Worm (Caenorhabditis elegans) whole organism, L1 larva: ENCODE results near the gene prmt-9.

Experiments
- C04F5.9 ChIP-seq: sonication (generic microtip); optimal IDR thresholded peaks from 2 replicates; lab custom pipeline; 2016; ENCODE audit warnings: missing genetic modification characterization, missing compliant biosample characterization
- C16A3.4 ChIP-seq: fragments of 150-350 bp; optimal IDR thresholded peaks from 2 replicates; lab custom pipeline; 2014; ENCODE audit warnings: missing biosample characterization, missing genetic modification characterization
- Y116A8C.19 ChIP-seq: sonication (generic microtip); optimal IDR thresholded peaks from 2 replicates; lab custom pipeline; 2016; ENCODE audit warnings: missing compliant biosample characterization, missing genetic modification characterization, borderline replicate concordance
- alr-1 ChIP-seq: fragments of 200-800 bp; sonication (Bioruptor generic); optimal IDR thresholded peaks from 2 replicates; lab custom pipeline; 2018; ENCODE audit warnings: borderline replicate concordance, mild to moderate bottlenecking, missing genetic modification characterization, missing compliant biosample characterization
- ama-1 ChIP-seq: fragments of 150-350 bp; optimal IDR thresholded peaks from 2 replicates; lab custom pipeline; 2014
- blmp-1 ChIP-seq: fragments of 150-350 bp; optimal IDR thresholded peaks from 2 replicates; lab custom pipeline; 2014; ENCODE audit warnings: missing biosample characterization, missing genetic modification characterization
- ceh-8 ChIP-seq: fragments of 200-800 bp; sonication (Bioruptor generic); optimal IDR thresholded peaks from 2 replicates; lab custom pipeline; 2018; ENCODE audit warnings: mild to moderate bottlenecking, missing genetic modification characterization, moderate library complexity, missing compliant biosample characterization
- ceh-88 ChIP-seq: fragments of 200-800 bp; sonication (Bioruptor generic); IDR thresholded peaks from 2 replicates; pipeline ENCODE4 v1.3.6; 2022; ENCODE audit warnings: missing genetic modification characterization, missing compliant biosample characterization
- dpl-1 ChIP-seq, 3 experiments: fragments of 150-350 bp in 2 of 3; sonication (generic microtip) in 1 of 3; optimal IDR thresholded peaks; 2 replicates each; lab custom pipeline; 2014 to 2017; ENCODE audit warnings: missing biosample characterization in 3 of 3, missing genetic modification characterization in 3 of 3, missing genetic modification reagents in 3 of 3
- efl-1 ChIP-seq, 4 experiments: fragments of 150-350 bp; optimal IDR thresholded peaks in 3 of 4; peaks in 1 of 4; 1 replicate in 1 of 4; 2 replicates in 3 of 4; lab custom pipeline; 2014; ENCODE audit warnings: missing biosample characterization in 2 of 4, missing genetic modification characterization in 2 of 4, missing genetic modification reagents in 2 of 4
- efl-3 ChIP-seq: fragments of 200-800 bp; sonication (Bioruptor generic); optimal IDR thresholded peaks from 2 replicates; lab custom pipeline; 2018; ENCODE audit warnings: mild to moderate bottlenecking, missing genetic modification characterization, missing compliant biosample characterization
- egl-27 ChIP-seq, 2 experiments: fragments of 150-350 bp in 1 of 2; sonication (generic microtip); optimal IDR thresholded peaks; 3 replicates each; lab custom pipeline; 2017 to 2018; ENCODE audit warnings: missing biosample characterization in 2 of 2, missing genetic modification characterization in 2 of 2, missing genetic modification reagents in 2 of 2
- elt-2 ChIP-seq: sonication (generic microtip); optimal IDR thresholded peaks from 2 replicates; lab custom pipeline; 2016; ENCODE audit warnings: missing genetic modification characterization, mild to moderate bottlenecking, inconsistent platforms, missing compliant biosample characterization, missing genetic modification reagents
- fkh-4 ChIP-seq: sonication (generic microtip); optimal IDR thresholded peaks from 2 replicates; lab custom pipeline; 2016; ENCODE audit warnings: missing compliant biosample characterization, missing genetic modification characterization, borderline replicate concordance
- fkh-8 ChIP-seq: sonication (generic microtip); optimal IDR thresholded peaks from 2 replicates; lab custom pipeline; 2016; ENCODE audit warnings: mild to moderate bottlenecking, missing genetic modification characterization, missing compliant biosample characterization
- fos-1 ChIP-seq: fragments of 150-350 bp; optimal IDR thresholded peaks from 2 replicates; lab custom pipeline; 2014; ENCODE audit warnings: missing biosample characterization, missing genetic modification characterization
- hlh-17 ChIP-seq: fragments of 200-800 bp; sonication (Bioruptor generic); optimal IDR thresholded peaks from 2 replicates; lab custom pipeline; 2018; ENCODE audit warnings: missing genetic modification characterization, mild to moderate bottlenecking, missing compliant biosample characterization, moderate library complexity, borderline replicate concordance
- hlh-4 ChIP-seq: sonication (generic microtip); optimal IDR thresholded peaks from 2 replicates; lab custom pipeline; 2016; ENCODE audit warnings: mild to moderate bottlenecking, missing genetic modification characterization, missing compliant biosample characterization
- hpl-2 ChIP-seq: fragments of 150-350 bp; optimal IDR thresholded peaks from 2 replicates; lab custom pipeline; 2014; ENCODE audit warnings: missing biosample characterization, missing genetic modification reagents, missing genetic modification characterization
- irx-1 ChIP-seq: sonication (generic microtip); optimal IDR thresholded peaks from 2 replicates; lab custom pipeline; 2016; ENCODE audit warnings: missing genetic modification characterization, missing compliant biosample characterization
- jun-1 ChIP-seq: fragments of 150-350 bp; optimal IDR thresholded peaks from 2 replicates; lab custom pipeline; 2014; ENCODE audit warnings: missing biosample characterization, missing genetic modification reagents, missing genetic modification characterization
- lin-14 ChIP-seq: fragments of 200-800 bp; sonication (Bioruptor generic); optimal IDR thresholded peaks from 2 replicates; lab custom pipeline; 2018; ENCODE audit warnings: mild to moderate bottlenecking, missing genetic modification characterization, moderate library complexity, missing compliant biosample characterization
- lin-35 ChIP-seq, 2 experiments: fragments of 150-350 bp; optimal IDR thresholded peaks; 2 replicates each; lab custom pipeline; 2014; ENCODE audit warnings: missing biosample characterization in 2 of 2, missing genetic modification characterization in 2 of 2, missing genetic modification reagents in 2 of 2
- mab-9 ChIP-seq: fragments of 200-800 bp; sonication (Bioruptor generic); IDR thresholded peaks from 2 replicates; pipeline ENCODE4 v1.3.6; 2022; ENCODE audit warnings: missing genetic modification reagents, missing genetic modification characterization, missing compliant biosample characterization
- mdl-1 ChIP-seq, 2 experiments: fragments of 150-350 bp; optimal IDR thresholded peaks; 2 replicates each; lab custom pipeline; 2014 to 2017; ENCODE audit warnings: missing biosample characterization in 2 of 2, missing genetic modification characterization in 2 of 2, inconsistent platforms in 1 of 2
- nhr-12 ChIP-seq: sonication (generic microtip); optimal IDR thresholded peaks from 2 replicates; lab custom pipeline; 2017; ENCODE audit warnings: missing biosample characterization, missing genetic modification characterization
- nhr-47 ChIP-seq: sonication (generic microtip); optimal IDR thresholded peaks from 2 replicates; lab custom pipeline; 2016; ENCODE audit warnings: mild to moderate bottlenecking, missing genetic modification characterization, moderate library complexity, missing compliant biosample characterization
- nhr-71 ChIP-seq: sonication (generic microtip); optimal IDR thresholded peaks from 2 replicates; lab custom pipeline; 2016; ENCODE audit warnings: mild to moderate bottlenecking, missing genetic modification characterization, moderate library complexity, missing compliant biosample characterization
- nhr-77 ChIP-seq: fragments of 150-350 bp; optimal IDR thresholded peaks from 2 replicates; lab custom pipeline; 2014; ENCODE audit warnings: missing biosample characterization, missing genetic modification characterization
- nhr-90 ChIP-seq: sonication (generic microtip); optimal IDR thresholded peaks from 2 replicates; lab custom pipeline; 2016; ENCODE audit warnings: mild to moderate bottlenecking, missing genetic modification characterization, missing compliant biosample characterization; ENCODE audit not compliant: poor library complexity
- pqm-1 ChIP-seq: sonication (generic microtip); optimal IDR thresholded peaks from 3 replicates; lab custom pipeline; 2017; ENCODE audit warnings: missing biosample characterization, missing genetic modification characterization
- skn-1 ChIP-seq: fragments of 150-350 bp; optimal IDR thresholded peaks from 2 replicates; lab custom pipeline; 2014; ENCODE audit warnings: missing biosample characterization, missing genetic modification characterization
- snu-23 ChIP-seq: sonication (generic microtip); optimal IDR thresholded peaks from 2 replicates; lab custom pipeline; 2016; ENCODE audit warnings: missing genetic modification characterization, missing compliant biosample characterization
- sox-4 ChIP-seq: sonication (generic microtip); optimal IDR thresholded peaks from 2 replicates; lab custom pipeline; 2016; ENCODE audit warnings: missing genetic modification characterization, missing compliant biosample characterization
- sup-37 ChIP-seq: fragments of 200-800 bp; sonication (Bioruptor generic); optimal IDR thresholded peaks from 2 replicates; lab custom pipeline; 2018; ENCODE audit warnings: mild to moderate bottlenecking, missing genetic modification characterization, missing compliant biosample characterization
- tlp-1 ChIP-seq: fragments of 150-350 bp; optimal IDR thresholded peaks from 2 replicates; lab custom pipeline; 2014; ENCODE audit warnings: missing biosample characterization, missing genetic modification characterization
- unc-130 ChIP-seq: fragments of 150-350 bp; optimal IDR thresholded peaks from 2 replicates; lab custom pipeline; 2017; ENCODE audit warnings: missing biosample characterization, missing genetic modification characterization, inconsistent platforms
- zag-1 ChIP-seq: fragments of 150-350 bp; optimal IDR thresholded peaks from 2 replicates; lab custom pipeline; 2014; ENCODE audit warnings: missing biosample characterization, missing genetic modification characterization
- zip-4 ChIP-seq: fragments of 200-800 bp; sonication (Bioruptor generic); optimal IDR thresholded peaks from 2 replicates; lab custom pipeline; 2018; ENCODE audit warnings: mild to moderate bottlenecking, missing genetic modification characterization, moderate library complexity, missing compliant biosample characterization
- ztf-11 ChIP-seq, 2 experiments: sonication (generic microtip); optimal IDR thresholded peaks; 2 replicates each; lab custom pipeline; 2016 to 2017; ENCODE audit warnings: missing genetic modification characterization in 2 of 2, missing biosample characterization in 1 of 2, missing compliant biosample characterization in 1 of 2
- ztf-4 ChIP-seq: fragments of 150-350 bp; optimal IDR thresholded peaks from 2 replicates; lab custom pipeline; 2014; ENCODE audit warnings: missing biosample characterization, missing genetic modification characterization

prmt-9 gene

ce11 chrIV:12703811-12704210 is 19.6 kb upstream of the prmt-9 start, which contains the start of gene C27D8.4:
TSS of gene C27D8.4 (plus strand) at chrIV:12704111.
- TF ChIP-seq unc-130 (no peak), nhr-77 (no peak), nhr-12 (tag; lab: Kevin White, UChicago) (no peak), fkh-8 (tag; lab: Kevin White, UChicago) (no peak), fos-1 (tag; lab: Kevin White, UChicago) (no peak), ztf-11 (tag; optimal IDR thresholded peaks at IDR 0.05; lab: Kevin White, UChicago) (no peak), ztf-4 (tag; lab: Kevin White, UChicago) (no peak), nhr-47 (tag; lab: Kevin White, UChicago) (no peak)
- TF ChIP-seq, all 84 proteins: peak for 0

- TF ChIP-seq jun-1 (tag; lab: Kevin White, UChicago) (no peak), egl-27 (tag; optimal IDR thresholded peaks at IDR 0.05; lab: Kevin White, UChicago) (no peak), lin-14 (GFP tag; lab: Kevin White, UChicago) (peak; percentile 39)
Measured at ce11 chrIV:12700944-12701343, 16.8 kb upstream of the prmt-9 start.

ce11 chrIV:12700204-12700603 is 16.0 kb upstream of the prmt-9 start:
- TF ChIP-seq alr-1 (tag; lab: Kevin White, UChicago): no peak
- peak; percentile 28 for TF ChIP-seq elt-2
- TF ChIP-seq hlh-4 (tag; lab: Kevin White, UChicago): no peak
- no peak for TF ChIP-seq efl-3 (GFP tag; lab: Kevin White, UChicago)
- TF ChIP-seq irx-1 (tag; lab: Kevin White, UChicago): no peak

- peak; percentile 67 for TF ChIP-seq elt-2
- TF ChIP-seq blmp-1: no peak
- TF ChIP-seq nhr-71 (tag; lab: Kevin White, UChicago): peak; percentile 2
- no peak for TF ChIP-seq hpl-2 (GFP tag; lab: Kevin White, UChicago)
- no peak for TF ChIP-seq lin-35 (GFP tag; optimal IDR thresholded peaks at IDR 0.05; lab: Kevin White, UChicago)
Measured at ce11 chrIV:12698880-12699279, 14.7 kb upstream of the prmt-9 start.

ce11 chrIV:12689709-12690142 is 5.5 kb upstream of the prmt-9 start:
- TF ChIP-seq hlh-17 (GFP tag; lab: Kevin White, UChicago) (no peak), hlh-4 (tag; lab: Kevin White, UChicago) (no peak), ceh-8 (GFP tag; lab: Kevin White, UChicago) (no peak), pqm-1 (peak; percentile 75), Y116A8C.19 (tag; lab: Kevin White, UChicago) (no peak), ceh-88 (GFP tag; lab: Robert Waterston, UW) (no peak), jun-1 (tag; lab: Kevin White, UChicago) (no peak), mdl-1 (tag; optimal IDR thresholded peaks at IDR 0.05; lab: Kevin White, UChicago) (no peak), skn-1 (tag; lab: Kevin White, UChicago) (no peak), ama-1 (lab: Kevin White, UChicago) (no peak), lin-14 (GFP tag; lab: Kevin White, UChicago) (peak; percentile 2), mab-9 (GFP tag; lab: Robert Waterston, UW) (no peak), efl-1 (optimal IDR thresholded peaks at IDR 0.05; lab: Kevin White, UChicago) (no peak), efl-1 (GFP tag; optimal IDR thresholded peaks at IDR 0.05 in 1 of 2; lab: Kevin White, UChicago) (peak in 1 of 2 experiments; percentile 83), elt-2 (peak; percentile 98), fkh-4 (tag; lab: Kevin White, UChicago) (no peak), snu-23 (no peak), lin-35 (GFP tag; optimal IDR thresholded peaks at IDR 0.05; lab: Kevin White, UChicago) (peak in 1 of 2 experiments; percentile 60), fkh-8 (tag; lab: Kevin White, UChicago) (no peak), dpl-1 (GFP tag; optimal IDR thresholded peaks at IDR 0.05; lab: Kevin White, UChicago) (peak in 1 of 3 experiments; percentile 21), zip-4 (no peak), nhr-12 (tag; lab: Kevin White, UChicago) (no peak), tlp-1 (peak; percentile 47), nhr-90 (tag; lab: Kevin White, UChicago) (peak; percentile 33), zag-1 (no peak), C16A3.4 (tag; lab: Kevin White, UChicago) (no peak), sox-4 (tag; lab: Kevin White, UChicago) (no peak), sup-37 (GFP tag; lab: Kevin White, UChicago) (no peak), C04F5.9 (tag; lab: Kevin White, UChicago) (no peak)
